Fruit fly (Drosophila melanogaster) whole organism, embryonic: ENCODE data around the gene meigo.

ENCODE experiments used
- Awh ChIP-seq: fragments of 200-800 bp; sonication (Bioruptor generic); IDR thresholded peaks from 2 replicates; pipeline ENCODE4, ENCODE4 v1.3.6; 2022; ENCODE audit warnings: missing biosample characterization, missing genetic modification characterization
- B-H2 ChIP-seq: fragments of 200-800 bp; sonication (Bioruptor generic); optimal IDR thresholded peaks from 2 replicates; lab custom pipeline; 2018; ENCODE audit warnings: missing biosample characterization, mild to moderate bottlenecking, missing genetic modification characterization
- BtbVII ChIP-seq: fragments of 200-800 bp; sonication (Bioruptor generic); optimal IDR thresholded peaks from 3 replicates; lab custom pipeline; 2017; ENCODE audit warnings: missing biosample characterization, mild to moderate bottlenecking, missing genetic modification characterization
- CG10267 ChIP-seq: fragments of 200-800 bp; sonication (Bioruptor generic); optimal IDR thresholded peaks from 2 replicates; lab custom pipeline; 2018; ENCODE audit warnings: missing biosample characterization, mild to moderate bottlenecking, missing genetic modification characterization, moderate library complexity
- CG10431 ChIP-seq: fragments of 200-800 bp; sonication (Bioruptor generic); optimal IDR thresholded peaks from 3 replicates; lab custom pipeline; 2018; ENCODE audit warnings: missing biosample characterization, mild to moderate bottlenecking, missing genetic modification characterization
- CG10654 ChIP-seq: fragments of 200-800 bp; sonication (Bioruptor generic); optimal IDR thresholded peaks from 2 replicates; lab custom pipeline; 2016; ENCODE audit warnings: missing biosample characterization, missing genetic modification characterization
- CG12299 ChIP-seq: fragments of 200-800 bp; sonication (Bioruptor generic); optimal IDR thresholded peaks from 2 replicates; lab custom pipeline; 2018; ENCODE audit warnings: missing biosample characterization, mild to moderate bottlenecking, missing genetic modification characterization
- CG12391 ChIP-seq: fragments of 200-800 bp; sonication (Bioruptor generic); optimal IDR thresholded peaks from 3 replicates; lab custom pipeline; 2018; ENCODE audit warnings: missing biosample characterization, mild to moderate bottlenecking, missing genetic modification characterization, moderate library complexity
- CG1529 ChIP-seq: fragments of 200-800 bp; sonication (Bioruptor generic); optimal IDR thresholded peaks from 3 replicates; lab custom pipeline; 2018; ENCODE audit warnings: missing biosample characterization, missing genetic modification characterization
- CG15601 ChIP-seq: fragments of 200-800 bp; sonication (Bioruptor generic); optimal IDR thresholded peaks from 3 replicates; lab custom pipeline; 2019; ENCODE audit warnings: missing biosample characterization, mild to moderate bottlenecking, missing genetic modification characterization, moderate library complexity
- CG16813 ChIP-seq: fragments of 200-800 bp; sonication (Bioruptor generic); IDR thresholded peaks from 3 replicates; pipeline ENCODE4 v1.3.6; 2022; ENCODE audit warnings: missing biosample characterization, missing genetic modification characterization; ENCODE audit not compliant: partially characterized antibody
- CG17359 ChIP-seq: fragments of 200-800 bp; sonication (Bioruptor generic); optimal IDR thresholded peaks from 3 replicates; lab custom pipeline; 2018; ENCODE audit warnings: missing biosample characterization, mild to moderate bottlenecking, missing genetic modification characterization, moderate library complexity
- CG17829 ChIP-seq: fragments of 200-800 bp; optimal IDR thresholded peaks from 2 replicates; lab custom pipeline; 2019; ENCODE audit warnings: missing biosample characterization, mild to moderate bottlenecking, missing genetic modification characterization, moderate library complexity
- CG2120 ChIP-seq: fragments of 200-800 bp; sonication (Bioruptor generic); optimal IDR thresholded peaks from 3 replicates; lab custom pipeline; 2016; ENCODE audit warnings: missing biosample characterization, missing genetic modification characterization
- CG2712 ChIP-seq: fragments of 200-800 bp; optimal IDR thresholded peaks from 3 replicates; lab custom pipeline; 2019; ENCODE audit warnings: missing biosample characterization, mild to moderate bottlenecking, missing genetic modification characterization, moderate library complexity
- CG3281 ChIP-seq: fragments of 200-800 bp; sonication (Bioruptor generic); optimal IDR thresholded peaks from 3 replicates; lab custom pipeline; 2017; ENCODE audit warnings: missing biosample characterization, mild to moderate bottlenecking, missing genetic modification characterization
- CG34224 ChIP-seq: fragments of 200-800 bp; sonication (Bioruptor generic); IDR thresholded peaks from 3 replicates; pipeline ENCODE4 v1.3.6; 2022; ENCODE audit warnings: missing biosample characterization, missing genetic modification characterization; ENCODE audit not compliant: partially characterized antibody
- CG4424 ChIP-seq: fragments of 200-800 bp; sonication (Bioruptor generic); optimal IDR thresholded peaks from 3 replicates; lab custom pipeline; 2016; ENCODE audit warnings: missing biosample characterization, missing genetic modification characterization
- CG7372 ChIP-seq: fragments of 200-800 bp; sonication (Bioruptor generic); IDR thresholded peaks from 2 replicates; pipeline ENCODE4 v1.3.6; 2022; ENCODE audit warnings: missing biosample characterization, missing genetic modification characterization
- CG9797 ChIP-seq: fragments of 200-800 bp; sonication (Bioruptor generic); optimal IDR thresholded peaks from 3 replicates; lab custom pipeline; 2018; ENCODE audit warnings: missing biosample characterization, mild to moderate bottlenecking, missing genetic modification characterization
- CrebB ChIP-seq: fragments of 200-800 bp; sonication (Bioruptor generic); optimal IDR thresholded peaks from 3 replicates; lab custom pipeline; 2018; ENCODE audit warnings: missing biosample characterization, mild to moderate bottlenecking, missing genetic modification characterization
- Dad ChIP-seq: fragments of 200-800 bp; sonication (Bioruptor generic); optimal IDR thresholded peaks from 3 replicates; lab custom pipeline; 2016; ENCODE audit warnings: missing biosample characterization, missing genetic modification characterization
- Deaf1 ChIP-seq: fragments of 200-800 bp; optimal IDR thresholded peaks from 3 replicates; lab custom pipeline; 2019; ENCODE audit warnings: missing biosample characterization, mild to moderate bottlenecking, missing genetic modification characterization, moderate library complexity
- E2f2 ChIP-seq: fragments of 200-800 bp; sonication (Bioruptor generic); IDR thresholded peaks from 2 replicates; pipeline ENCODE4 v1.3.6; 2022; ENCODE audit warnings: missing biosample characterization, missing genetic modification characterization
- Ets65A ChIP-seq: fragments of 200-800 bp; sonication (Bioruptor generic); peaks from one replicate; lab custom pipeline; 2016; ENCODE audit warnings: missing biosample characterization, missing genetic modification characterization
- Fer1 ChIP-seq: fragments of 200-800 bp; sonication (Bioruptor generic); optimal IDR thresholded peaks from 2 replicates; lab custom pipeline; 2017; ENCODE audit warnings: missing biosample characterization, mild to moderate bottlenecking, missing genetic modification characterization
- HmgZ ChIP-seq: fragments of 200-800 bp; sonication (Bioruptor generic); optimal IDR thresholded peaks from 2 replicates; lab custom pipeline; 2018; ENCODE audit warnings: missing biosample characterization, mild to moderate bottlenecking, missing genetic modification characterization
- Hr78 ChIP-seq, 2 experiments: fragments of 200-800 bp in 1 of 2; fragments of >200 bp in 1 of 2; sonication (Bioruptor generic) in 1 of 2; optimal IDR thresholded peaks; 2 replicates each; lab custom pipeline; 2017 to 2019; ENCODE audit warnings: missing biosample characterization in 2 of 2, missing genetic modification characterization in 2 of 2, mild to moderate bottlenecking in 1 of 2, moderate library complexity in 1 of 2
- Kr ChIP-seq: fragments of 200-800 bp; sonication (Bioruptor generic); optimal IDR thresholded peaks from 2 replicates; lab custom pipeline; 2017; ENCODE audit warnings: missing biosample characterization, mild to moderate bottlenecking, missing genetic modification characterization
- Max ChIP-seq: fragments of 200-800 bp; sonication (Bioruptor generic); optimal IDR thresholded peaks from 2 replicates; lab custom pipeline; 2016; ENCODE audit warnings: missing biosample characterization, mild to moderate bottlenecking, missing genetic modification characterization
- Pdp1 ChIP-seq, 2 experiments: fragments of 200-800 bp; sonication (Bioruptor generic); optimal IDR thresholded peaks; 3 replicates each; lab custom pipeline; 2016; ENCODE audit warnings: missing biosample characterization in 2 of 2, missing genetic modification characterization in 2 of 2, mild to moderate bottlenecking in 1 of 2, moderate library complexity in 1 of 2
- Ssrp ChIP-seq: fragments of 200-800 bp; sonication (Bioruptor generic); optimal IDR thresholded peaks from 2 replicates; lab custom pipeline; 2018; ENCODE audit warnings: missing biosample characterization, mild to moderate bottlenecking, missing genetic modification characterization, moderate library complexity
- Trl ChIP-seq, 3 experiments: fragments of >200 bp in 2 of 3; fragments of 200-800 bp in 1 of 3; sonication (Bioruptor generic) in 1 of 3; optimal IDR thresholded peaks; 2 replicates in 1 of 3; 3 replicates in 2 of 3; lab custom pipeline; 2016 to 2017; ENCODE audit warnings: missing biosample characterization in 1 of 3, missing genetic modification characterization in 1 of 3
- Xbp1 ChIP-seq: fragments of 200-800 bp; sonication (Bioruptor generic); optimal IDR thresholded peaks from 3 replicates; lab custom pipeline; 2016; ENCODE audit warnings: missing biosample characterization, mild to moderate bottlenecking, missing genetic modification characterization
- aop ChIP-seq: fragments of 200-800 bp; sonication (Bioruptor generic); IDR thresholded peaks from 2 replicates; pipeline ENCODE4 v1.3.6; 2022; ENCODE audit warnings: missing biosample characterization, missing genetic modification characterization
- bsh ChIP-seq, 2 experiments: fragments of 200-800 bp; sonication (Bioruptor generic); optimal IDR thresholded peaks; 2 replicates each; lab custom pipeline; 2017 to 2018; ENCODE audit warnings: mild to moderate bottlenecking in 2 of 2, missing biosample characterization in 2 of 2, missing genetic modification characterization in 2 of 2, moderate library complexity in 1 of 2
- chinmo ChIP-seq: fragments of 200-800 bp; sonication (Bioruptor generic); IDR thresholded peaks from 4 replicates; pipeline ENCODE4 v1.3.6; 2022; ENCODE audit warnings: missing biosample characterization, missing genetic modification characterization; ENCODE audit not compliant: partially characterized antibody
- corto ChIP-seq: fragments of 200-800 bp; sonication (Bioruptor generic); optimal IDR thresholded peaks from 2 replicates; lab custom pipeline; 2016; ENCODE audit warnings: missing biosample characterization, mild to moderate bottlenecking, missing genetic modification characterization, moderate library complexity
- fd96Cb ChIP-seq: fragments of 200-800 bp; sonication (Bioruptor generic); optimal IDR thresholded peaks from 2 replicates; lab custom pipeline; 2018; ENCODE audit warnings: missing biosample characterization, mild to moderate bottlenecking, missing genetic modification characterization, moderate library complexity
- gro ChIP-seq: fragments of 200-800 bp; sonication (Bioruptor generic); optimal IDR thresholded peaks from 2 replicates; lab custom pipeline; 2016; ENCODE audit warnings: missing biosample characterization, missing genetic modification characterization
- maf-S ChIP-seq: fragments of 200-800 bp; sonication (Bioruptor generic); optimal IDR thresholded peaks from 2 replicates; lab custom pipeline; 2016; ENCODE audit warnings: missing biosample characterization, missing genetic modification characterization
- phol ChIP-seq: fragments of 200-800 bp; sonication (Bioruptor generic); optimal IDR thresholded peaks from 3 replicates; lab custom pipeline; 2018; ENCODE audit warnings: missing biosample characterization, mild to moderate bottlenecking, missing genetic modification characterization, moderate library complexity
- scrt ChIP-seq: fragments of 200-800 bp; sonication (Bioruptor generic); optimal IDR thresholded peaks from 2 replicates; lab custom pipeline; 2018; ENCODE audit warnings: missing biosample characterization, mild to moderate bottlenecking, missing genetic modification characterization, moderate library complexity
- so ChIP-seq: fragments of 200-800 bp; sonication (Bioruptor generic); IDR thresholded peaks from 3 replicates; pipeline ENCODE4 v1.3.6; 2022; ENCODE audit warnings: missing biosample characterization, missing genetic modification characterization
- stwl ChIP-seq: fragments of 200-800 bp; sonication (Bioruptor generic); optimal IDR thresholded peaks from 3 replicates; lab custom pipeline; 2018; ENCODE audit warnings: missing biosample characterization, mild to moderate bottlenecking, missing genetic modification characterization, moderate library complexity
- sug ChIP-seq: fragments of 200-800 bp; optimal IDR thresholded peaks from 2 replicates; lab custom pipeline; 2019; ENCODE audit warnings: missing biosample characterization, mild to moderate bottlenecking, missing genetic modification characterization, moderate library complexity
- vvl ChIP-seq: fragments of 200-800 bp; sonication (Bioruptor generic); IDR thresholded peaks from 2 replicates; pipeline ENCODE4 v1.3.6; 2022; ENCODE audit warnings: missing biosample characterization, missing genetic modification characterization

Gene meigo

DNA sequence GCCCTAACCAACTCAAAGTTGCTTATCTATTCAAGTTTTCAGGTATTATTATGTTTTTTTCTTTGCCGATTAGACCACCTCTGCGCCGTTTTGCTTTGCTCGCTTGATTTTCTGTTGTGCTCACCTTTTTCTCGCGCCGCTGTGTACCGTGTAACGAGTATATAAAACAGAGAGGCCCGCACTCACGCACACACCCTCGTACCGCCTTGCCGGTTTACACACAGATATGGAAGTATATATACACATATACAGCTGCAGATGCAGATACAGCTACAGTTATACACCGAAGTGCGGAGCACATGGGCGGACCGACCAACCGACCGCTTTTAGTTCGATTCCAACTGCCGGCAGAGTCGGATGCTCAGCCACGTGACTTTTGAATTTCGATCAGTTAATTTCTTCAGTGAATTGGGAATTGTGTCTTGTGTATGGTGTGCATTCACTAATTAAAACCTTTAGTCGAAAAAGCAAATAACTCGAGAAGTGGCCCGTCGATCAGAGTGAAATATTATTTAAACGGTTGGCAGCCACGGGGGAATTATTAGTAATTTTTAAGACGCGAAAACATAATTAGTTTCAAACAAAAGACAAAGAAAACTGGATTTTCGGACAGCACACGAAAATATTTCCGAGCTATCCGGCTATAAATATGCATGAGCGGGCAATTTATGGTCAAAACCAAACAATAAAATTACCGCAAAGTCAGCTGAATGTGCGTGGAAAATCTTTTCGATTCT lies 50.6 kb downstream of the meigo start (continued):
- peak; percentile 67; the same call in 2 of the 3 replicates for TF ChIP-seq so (GFP tag; lab: Robert Waterston, UW)
- TF ChIP-seq CG9797 (GFP tag; lab: Kevin White, UChicago): no peak
- TF ChIP-seq Pdp1 (GFP tag; optimal IDR thresholded peaks at IDR 0.05; lab: Kevin White, UChicago): peak in 1 of 2 experiments; percentile 52
- TF ChIP-seq fd96Cb: no peak
- TF ChIP-seq vvl (GFP tag; lab: Robert Waterston, UW): peak; percentile 75
- peak; percentile 47 to 74 for TF ChIP-seq Trl (optimal IDR thresholded peaks at IDR 0.05; lab: Kevin White, UChicago)
- peak; percentile 56 for TF ChIP-seq Trl (GFP tag; optimal IDR thresholded peaks at IDR 0.05; lab: Kevin White, UChicago)
- TF ChIP-seq Ets65A (GFP tag; lab: Kevin White, UChicago): peak; percentile 43
- peak; percentile 48 for TF ChIP-seq BtbVII (GFP tag; lab: Kevin White, UChicago)
- TF ChIP-seq aop (GFP tag; lab: Robert Waterston, UW): no peak
- TF ChIP-seq chinmo: peak; percentile 99
- peak; percentile 31 for TF ChIP-seq CG3281 (GFP tag; lab: Kevin White, UChicago)
- TF ChIP-seq Xbp1 (GFP tag; lab: Kevin White, UChicago): no peak
- TF ChIP-seq stwl (tag; lab: Kevin White, UChicago): peak; percentile 9
- TF ChIP-seq maf-S (GFP tag; lab: Kevin White, UChicago): no peak
- TF ChIP-seq scrt (GFP tag; lab: Kevin White, UChicago): peak; percentile 46
- peak; percentile 33 for TF ChIP-seq CG1529 (GFP tag; lab: Kevin White, UChicago)
- no peak for TF ChIP-seq CG2120 (GFP tag; lab: Kevin White, UChicago)
- TF ChIP-seq sug: peak; percentile 80
- TF ChIP-seq CG17359 (tag; lab: Kevin White, UChicago): peak; percentile 12
- peak; percentile 13 for TF ChIP-seq CG12391 (tag; lab: Kevin White, UChicago)
- peak; percentile 95 for TF ChIP-seq Deaf1 (tag; lab: Kevin White, UChicago)
- TF ChIP-seq CG16813 (GFP tag; lab: Robert Waterston, UW): 0 out of 3 replicates have a peak, but pooled peaks have one; percentile 9
- peak; percentile 66 for TF ChIP-seq Max (GFP tag; lab: Kevin White, UChicago)
- TF ChIP-seq Kr (GFP tag; lab: Kevin White, UChicago): no peak
- no peak for TF ChIP-seq CG12299 (tag; lab: Kevin White, UChicago)
- peak; percentile 78 for TF ChIP-seq Fer1 (GFP tag; lab: Kevin White, UChicago)
- peak; percentile 17 for TF ChIP-seq CG17829 (tag; lab: Kevin White, UChicago)
- TF ChIP-seq CG34224 (GFP tag; lab: Robert Waterston, UW): no peak; the same call in 2 of the 3 replicates
- TF ChIP-seq CG15601 (tag; lab: Kevin White, UChicago): peak; percentile 30
- peak; percentile 32 for TF ChIP-seq Dad (GFP tag; lab: Kevin White, UChicago)
- peak in 1 of 2 experiments; percentile 31 for TF ChIP-seq Hr78 (GFP tag; optimal IDR thresholded peaks at IDR 0.05; lab: Kevin White, UChicago)
- TF ChIP-seq CG10431 (GFP tag; lab: Kevin White, UChicago): no peak
- TF ChIP-seq Ssrp: no peak
- peak; percentile 65 for TF ChIP-seq CrebB
- peak; percentile 68 for TF ChIP-seq HmgZ (tag; lab: Kevin White, UChicago)
- peak; percentile 31 for TF ChIP-seq CG2712
- peak; percentile 45 for TF ChIP-seq B-H2
- TF ChIP-seq bsh (GFP tag; optimal IDR thresholded peaks at IDR 0.05; lab: Kevin White, UChicago): peak in 1 of 2 experiments; percentile 18
- no peak for TF ChIP-seq phol (tag; lab: Kevin White, UChicago)
- TF ChIP-seq CG10267 (tag; lab: Kevin White, UChicago): no peak
- TF ChIP-seq CG10654 (GFP tag; lab: Kevin White, UChicago): no peak
- 0 out of 2 replicates have a peak, but pooled peaks have one; percentile 28 for TF ChIP-seq Awh (GFP tag; lab: Robert Waterston, UW)
- TF ChIP-seq gro (GFP tag; lab: Kevin White, UChicago): peak; percentile 82
- no peak; the same call in 1 of the 2 replicates for TF ChIP-seq E2f2 (GFP tag; lab: Robert Waterston, UW)
- TF ChIP-seq corto (GFP tag; lab: Kevin White, UChicago): no peak
- no peak for TF ChIP-seq CG4424 (GFP tag; lab: Kevin White, UChicago)
- no peak for TF ChIP-seq CG7372
